Fruit fly (Drosophila melanogaster) whole organism, embryonic: Measurements from ENCODE around the gene SclA.

ENCODE experiments used
- Awh ChIP-seq: fragments of 200-800 bp; sonication (Bioruptor generic); IDR thresholded peaks from 2 replicates; pipeline ENCODE4, ENCODE4 v1.3.6; 2022; ENCODE audit warnings: missing biosample characterization, missing genetic modification characterization
- B-H1 ChIP-seq: fragments of 200-800 bp; sonication (Bioruptor generic); IDR thresholded peaks from 3 replicates; pipeline ENCODE4 v1.3.6; 2022; ENCODE audit warnings: missing biosample characterization, missing genetic modification characterization
- CG13296 ChIP-seq: fragments of 200-800 bp; sonication (Bioruptor generic); optimal IDR thresholded peaks from 3 replicates; lab custom pipeline; 2018; ENCODE audit warnings: missing biosample characterization, mild to moderate bottlenecking, missing genetic modification characterization
- CG15073 ChIP-seq: fragments of 200-800 bp; sonication (Bioruptor generic); optimal IDR thresholded peaks from 2 replicates; lab custom pipeline; 2016; ENCODE audit warnings: missing biosample characterization, missing genetic modification characterization
- CG1529 ChIP-seq: fragments of 200-800 bp; sonication (Bioruptor generic); optimal IDR thresholded peaks from 3 replicates; lab custom pipeline; 2018; ENCODE audit warnings: missing biosample characterization, missing genetic modification characterization
- CG15601 ChIP-seq: fragments of 200-800 bp; sonication (Bioruptor generic); optimal IDR thresholded peaks from 3 replicates; lab custom pipeline; 2019; ENCODE audit warnings: missing biosample characterization, mild to moderate bottlenecking, missing genetic modification characterization, moderate library complexity
- CG1602 ChIP-seq: fragments of 200-800 bp; sonication (Bioruptor generic); optimal IDR thresholded peaks from 3 replicates; lab custom pipeline; 2016; ENCODE audit warnings: missing biosample characterization, missing genetic modification characterization
- CG2199 ChIP-seq: fragments of 200-800 bp; sonication (Bioruptor generic); IDR thresholded peaks from 3 replicates; pipeline ENCODE4 v1.3.6; 2022; ENCODE audit warnings: missing biosample characterization, missing genetic modification characterization
- CG2678 ChIP-seq: fragments of 200-800 bp; sonication (Bioruptor generic); optimal IDR thresholded peaks from 3 replicates; lab custom pipeline; 2019; ENCODE audit warnings: missing biosample characterization, mild to moderate bottlenecking, missing genetic modification characterization, moderate library complexity
- CG3163 ChIP-seq: fragments of 200-800 bp; sonication (Bioruptor generic); optimal IDR thresholded peaks from 3 replicates; lab custom pipeline; 2016; ENCODE audit warnings: missing biosample characterization, missing genetic modification characterization
- CG3281 ChIP-seq: fragments of 200-800 bp; sonication (Bioruptor generic); optimal IDR thresholded peaks from 3 replicates; lab custom pipeline; 2017; ENCODE audit warnings: missing biosample characterization, mild to moderate bottlenecking, missing genetic modification characterization
- CG34376 ChIP-seq: fragments of 200-800 bp; sonication (Bioruptor generic); optimal IDR thresholded peaks from 2 replicates; lab custom pipeline; 2018; ENCODE audit warnings: missing biosample characterization, mild to moderate bottlenecking, missing genetic modification characterization
- CG4820 ChIP-seq: fragments of 200-800 bp; sonication (Bioruptor generic); optimal IDR thresholded peaks from 3 replicates; lab custom pipeline; 2016; ENCODE audit warnings: missing biosample characterization, missing genetic modification characterization
- CG6254 ChIP-seq: fragments of 200-800 bp; sonication (Bioruptor generic); optimal IDR thresholded peaks from 3 replicates; lab custom pipeline; 2017; ENCODE audit warnings: mild to moderate bottlenecking, missing biosample characterization, missing genetic modification reagents, missing genetic modification characterization
- CG8924 ChIP-seq: fragments of 200-800 bp; optimal IDR thresholded peaks from 3 replicates; lab custom pipeline; 2019; ENCODE audit warnings: missing biosample characterization, mild to moderate bottlenecking, missing genetic modification characterization, moderate library complexity
- CG9876 ChIP-seq: fragments of 200-800 bp; sonication (Bioruptor generic); optimal IDR thresholded peaks from 2 replicates; lab custom pipeline; 2016; ENCODE audit warnings: missing biosample characterization, missing genetic modification characterization
- Deaf1 ChIP-seq: fragments of 200-800 bp; optimal IDR thresholded peaks from 3 replicates; lab custom pipeline; 2019; ENCODE audit warnings: missing biosample characterization, mild to moderate bottlenecking, missing genetic modification characterization, moderate library complexity
- Dip2 ChIP-seq: fragments of 200-800 bp; sonication (Bioruptor generic); IDR thresholded peaks from 2 replicates; pipeline ENCODE4 v1.3.6; 2022; ENCODE audit warnings: missing biosample characterization, missing genetic modification characterization
- Doc2 ChIP-seq: fragments of 200-800 bp; sonication (Bioruptor generic); IDR thresholded peaks from 2 replicates; pipeline ENCODE4 v1.3.6; 2022; ENCODE audit warnings: missing biosample characterization, missing genetic modification characterization
- H2.0 ChIP-seq: fragments of 200-800 bp; sonication (Bioruptor generic); IDR thresholded peaks from 2 replicates; pipeline ENCODE4 v1.3.6; 2022; ENCODE audit warnings: missing biosample characterization, missing genetic modification characterization
- HHEX ChIP-seq: fragments of 200-800 bp; sonication (Bioruptor generic); optimal IDR thresholded peaks from 3 replicates; lab custom pipeline; 2017; ENCODE audit warnings: missing biosample characterization, mild to moderate bottlenecking, missing genetic modification characterization, missing genetic modification reagents
- MTF-1 ChIP-seq: fragments of 200-800 bp; sonication (Bioruptor generic); optimal IDR thresholded peaks from 2 replicates; lab custom pipeline; 2018; ENCODE audit warnings: missing biosample characterization, mild to moderate bottlenecking, missing genetic modification characterization, borderline replicate concordance
- Max ChIP-seq: fragments of 200-800 bp; sonication (Bioruptor generic); optimal IDR thresholded peaks from 2 replicates; lab custom pipeline; 2016; ENCODE audit warnings: missing biosample characterization, mild to moderate bottlenecking, missing genetic modification characterization
- Nf-YA ChIP-seq: fragments of 200-800 bp; sonication (Bioruptor generic); IDR thresholded peaks from 2 replicates; pipeline ENCODE4 v1.3.6; 2022; ENCODE audit warnings: missing biosample characterization, missing genetic modification characterization
- NfI ChIP-seq: fragments of 200-800 bp; sonication (Bioruptor generic); optimal IDR thresholded peaks from 3 replicates; lab custom pipeline; 2018; ENCODE audit warnings: missing biosample characterization, mild to moderate bottlenecking, missing genetic modification characterization, moderate library complexity
- Scr ChIP-seq: fragments of 200-800 bp; sonication (Bioruptor generic); IDR thresholded peaks from 2 replicates; pipeline ENCODE4 v1.3.6; 2022; ENCODE audit warnings: missing biosample characterization, missing genetic modification characterization; ENCODE audit not compliant: partially characterized antibody
- Sox102F ChIP-seq: fragments of 200-800 bp; sonication (Bioruptor generic); optimal IDR thresholded peaks from 2 replicates; lab custom pipeline; 2018; ENCODE audit warnings: missing biosample characterization, mild to moderate bottlenecking, missing genetic modification characterization, moderate library complexity
- Stat92E ChIP-seq, 3 experiments: fragments of >200 bp in 2 of 3; fragments of 200-800 bp in 1 of 3; sonication (Bioruptor generic) in 1 of 3; optimal IDR thresholded peaks; 2 replicates each; lab custom pipeline; 2017 to 2019; ENCODE audit warnings: missing biosample characterization in 3 of 3, missing genetic modification characterization in 3 of 3, mild to moderate bottlenecking in 1 of 3, moderate library complexity in 1 of 3
- Trl ChIP-seq, 3 experiments: fragments of >200 bp in 2 of 3; fragments of 200-800 bp in 1 of 3; sonication (Bioruptor generic) in 1 of 3; optimal IDR thresholded peaks; 2 replicates in 1 of 3; 3 replicates in 2 of 3; lab custom pipeline; 2016 to 2017; ENCODE audit warnings: missing biosample characterization in 1 of 3, missing genetic modification characterization in 1 of 3
- cas ChIP-seq: fragments of 200-800 bp; sonication (Bioruptor generic); IDR thresholded peaks from 2 replicates; pipeline ENCODE4 v1.3.6; 2022; ENCODE audit warnings: missing biosample characterization, missing genetic modification characterization
- chinmo ChIP-seq: fragments of 200-800 bp; sonication (Bioruptor generic); IDR thresholded peaks from 4 replicates; pipeline ENCODE4 v1.3.6; 2022; ENCODE audit warnings: missing biosample characterization, missing genetic modification characterization; ENCODE audit not compliant: partially characterized antibody
- cwo ChIP-seq: fragments of 200-800 bp; sonication (Bioruptor generic); optimal IDR thresholded peaks from 3 replicates; lab custom pipeline; 2017; ENCODE audit warnings: missing biosample characterization, missing genetic modification characterization, mild to moderate bottlenecking, moderate library complexity, missing genetic modification reagents
- exex ChIP-seq: fragments of 200-800 bp; sonication (Bioruptor generic); optimal IDR thresholded peaks from 4 replicates; lab custom pipeline; 2018; ENCODE audit warnings: missing biosample characterization, mild to moderate bottlenecking, missing genetic modification characterization, moderate library complexity
- fd96Cb ChIP-seq: fragments of 200-800 bp; sonication (Bioruptor generic); optimal IDR thresholded peaks from 2 replicates; lab custom pipeline; 2018; ENCODE audit warnings: missing biosample characterization, mild to moderate bottlenecking, missing genetic modification characterization, moderate library complexity
- fu2 ChIP-seq: fragments of 200-800 bp; sonication (Bioruptor generic); optimal IDR thresholded peaks from 2 replicates; lab custom pipeline; 2016; ENCODE audit warnings: missing biosample characterization, missing genetic modification characterization
- gem ChIP-seq: fragments of 200-800 bp; sonication (Bioruptor generic); optimal IDR thresholded peaks from 2 replicates; lab custom pipeline; 2019; ENCODE audit warnings: missing biosample characterization, mild to moderate bottlenecking, missing genetic modification characterization, moderate library complexity
- grn ChIP-seq: fragments of 200-800 bp; sonication (Bioruptor generic); optimal IDR thresholded peaks from 3 replicates; lab custom pipeline; 2017; ENCODE audit warnings: missing biosample characterization, missing genetic modification characterization
- gsb-n ChIP-seq: fragments of 200-800 bp; sonication (Bioruptor generic); optimal IDR thresholded peaks from 3 replicates; lab custom pipeline; 2018; ENCODE audit warnings: missing biosample characterization, mild to moderate bottlenecking, missing genetic modification characterization
- lab ChIP-seq: fragments of 200-800 bp; sonication (Bioruptor generic); optimal IDR thresholded peaks from 3 replicates; lab custom pipeline; 2017; ENCODE audit warnings: missing biosample characterization, missing genetic modification characterization, mild to moderate bottlenecking, moderate library complexity, missing genetic modification reagents
- mirr ChIP-seq: fragments of 200-800 bp; sonication (Bioruptor generic); optimal IDR thresholded peaks from 3 replicates; lab custom pipeline; 2018; ENCODE audit warnings: missing biosample characterization, mild to moderate bottlenecking, missing genetic modification characterization
- onecut ChIP-seq: fragments of 200-800 bp; sonication (Bioruptor generic); IDR thresholded peaks from 2 replicates; pipeline ENCODE4 v1.3.6; 2022; ENCODE audit warnings: missing biosample characterization, missing genetic modification characterization
- phol ChIP-seq: fragments of 200-800 bp; sonication (Bioruptor generic); optimal IDR thresholded peaks from 3 replicates; lab custom pipeline; 2018; ENCODE audit warnings: missing biosample characterization, mild to moderate bottlenecking, missing genetic modification characterization, moderate library complexity
- psq ChIP-seq: fragments of 200-800 bp; sonication (Bioruptor generic); optimal IDR thresholded peaks from 2 replicates; lab custom pipeline; 2017; ENCODE audit warnings: missing biosample characterization, missing genetic modification characterization
- salm ChIP-seq: fragments of 200-800 bp; sonication (Bioruptor generic); optimal IDR thresholded peaks from 2 replicates; lab custom pipeline; 2018; ENCODE audit warnings: missing biosample characterization, mild to moderate bottlenecking, missing genetic modification characterization
- sens ChIP-seq: fragments of 200-800 bp; sonication (Bioruptor generic); peaks from one replicate; lab custom pipeline; 2016; ENCODE audit warnings: missing biosample characterization, missing genetic modification characterization
- sqz ChIP-seq: fragments of 200-800 bp; sonication (Bioruptor generic); optimal IDR thresholded peaks from 3 replicates; lab custom pipeline; 2018; ENCODE audit warnings: missing biosample characterization, mild to moderate bottlenecking, missing genetic modification characterization
- unc-4 ChIP-seq: fragments of 200-800 bp; sonication (Bioruptor generic); IDR thresholded peaks from 2 replicates; pipeline ENCODE4 v1.3.6; 2022; ENCODE audit warnings: missing biosample characterization, missing genetic modification characterization; ENCODE audit not compliant: partially characterized antibody

The SclA gene

DNA sequence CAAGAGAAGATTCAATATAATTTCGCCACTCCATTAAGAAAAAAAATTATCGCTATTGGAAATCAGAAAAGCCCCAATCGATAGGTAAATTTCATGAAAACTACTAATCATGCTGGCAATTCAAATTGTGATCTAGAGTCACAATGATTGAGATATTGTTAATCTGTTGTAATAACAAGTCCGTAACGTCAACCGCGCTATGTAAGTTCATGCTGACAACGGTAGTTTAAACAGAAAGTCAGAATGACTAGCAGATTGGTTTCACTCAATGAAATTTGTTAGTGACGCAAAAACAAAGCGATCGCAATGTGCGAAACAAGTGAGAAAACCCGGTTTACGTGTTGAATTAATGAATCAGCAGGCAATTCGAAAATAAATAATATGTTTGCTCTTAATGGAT, 19.4 kb downstream of the SclA start:
- TF ChIP-seq unc-4 (GFP tag; lab: Robert Waterston, UW) (no peak), fd96Cb (no peak), CG8924 (no peak), gsb-n (tag; lab: Kevin White, UChicago) (no peak), HHEX (GFP tag; lab: Kevin White, UChicago) (no peak), Max (GFP tag; lab: Kevin White, UChicago) (no peak), chinmo (GFP tag; lab: Robert Waterston, UW) (no peak), CG4820 (GFP tag; lab: Kevin White, UChicago) (no peak), CG9876 (GFP tag; lab: Kevin White, UChicago) (no peak), gem (no peak), Awh (no peak), CG1602 (GFP tag; lab: Kevin White, UChicago) (no peak), psq (GFP tag; lab: Kevin White, UChicago) (no peak), cas (GFP tag; lab: Robert Waterston, UW) (no peak), Nf-YA (no peak), Dip2 (GFP tag; lab: Robert Waterston, UW) (no peak), CG1529 (GFP tag; lab: Kevin White, UChicago) (no peak), NfI (GFP tag; lab: Kevin White, UChicago) (no peak)

DNA sequence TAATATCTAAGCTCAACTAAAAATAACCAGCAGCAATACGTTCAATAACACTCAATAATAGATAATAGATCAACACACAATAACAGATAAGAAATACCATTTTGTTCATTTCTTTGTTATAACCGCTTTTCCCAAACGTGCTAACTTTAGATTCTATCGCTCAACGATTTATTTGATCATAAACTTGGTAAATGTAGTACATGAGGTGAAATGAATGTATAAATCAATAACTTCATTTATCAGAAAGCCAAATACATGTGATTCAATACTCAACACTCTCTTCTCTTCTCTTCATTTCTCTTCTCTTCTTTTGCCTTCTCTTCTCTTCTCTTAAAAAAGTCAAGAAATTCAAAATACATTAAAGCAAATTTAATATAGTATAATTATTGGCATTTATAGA, 19.9 kb downstream of the SclA start:
- TF ChIP-seq CG3281 (GFP tag; lab: Kevin White, UChicago): no peak
- TF ChIP-seq exex (tag; lab: Kevin White, UChicago): peak; percentile 70
- no peak for TF ChIP-seq phol (tag; lab: Kevin White, UChicago)
- TF ChIP-seq CG2678 (tag; lab: Kevin White, UChicago): peak; percentile 19
- peak; percentile 19 for TF ChIP-seq CG13296
- TF ChIP-seq CG6254 (GFP tag; lab: Kevin White, UChicago): peak; percentile 6
- TF ChIP-seq mirr (GFP tag; lab: Kevin White, UChicago): peak; percentile 56
- peak; percentile 85 for TF ChIP-seq grn (GFP tag; lab: Kevin White, UChicago)
- TF ChIP-seq salm: peak; percentile 45
- peak; percentile 70 for TF ChIP-seq CG34376 (GFP tag; lab: Kevin White, UChicago)
- no peak for TF ChIP-seq Doc2 (GFP tag; lab: Robert Waterston, UW)
- TF ChIP-seq onecut (GFP tag; lab: Robert Waterston, UW): peak; percentile 63; the same call in 1 of the 2 replicates
- TF ChIP-seq CG3163 (GFP tag; lab: Kevin White, UChicago): peak; percentile 75
- TF ChIP-seq CG15601 (tag; lab: Kevin White, UChicago): peak; percentile 37
- TF ChIP-seq sqz (GFP tag; lab: Kevin White, UChicago): peak; percentile 9
- peak; percentile 42 for TF ChIP-seq cwo (GFP tag; lab: Kevin White, UChicago)
- TF ChIP-seq B-H1 (GFP tag; lab: Robert Waterston, UW): no peak
- TF ChIP-seq fu2 (GFP tag; lab: Kevin White, UChicago): no peak
- peak; percentile 72 to 90 for TF ChIP-seq Trl (optimal IDR thresholded peaks at IDR 0.05; lab: Kevin White, UChicago)
- no peak for TF ChIP-seq Trl (GFP tag; optimal IDR thresholded peaks at IDR 0.05; lab: Kevin White, UChicago)

DNA sequence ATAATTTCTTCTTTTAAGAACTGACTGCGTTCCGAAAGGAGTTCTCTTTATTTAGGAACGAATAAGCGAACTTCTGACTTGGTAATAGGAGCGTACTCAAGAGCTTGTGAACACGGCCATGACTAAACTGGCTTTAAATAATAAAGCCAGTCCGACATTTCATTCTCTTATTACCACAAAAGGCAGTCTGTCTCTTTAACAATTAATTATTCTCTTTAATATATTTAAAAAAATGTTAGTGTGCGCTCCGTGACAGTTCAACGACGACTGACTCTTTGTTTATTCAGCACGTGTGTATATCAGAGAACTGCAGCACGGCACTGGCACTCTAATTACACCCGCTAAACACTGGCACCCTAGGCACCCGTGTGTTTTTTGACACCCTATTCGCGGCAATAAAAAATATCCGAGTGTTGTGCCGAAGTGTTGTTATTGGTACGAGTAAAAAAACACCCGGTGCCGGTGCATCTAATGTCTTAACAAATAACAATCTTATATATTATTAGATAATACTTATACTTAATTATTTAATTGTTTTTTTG, 20.8 kb downstream of the SclA start, which contains the start of gene CG31809:
CG31809 (minus strand) TSS at position 249 of the 542 bp plus-strand sequence.
- TF ChIP-seq Deaf1 (peak; percentile 62), sens (peak; percentile 5), CG15073 (GFP tag; lab: Kevin White, UChicago) (no peak), chinmo (GFP tag; lab: Robert Waterston, UW) (0 out of 4 replicates have a peak, but pooled peaks have one; percentile 62), MTF-1 (GFP tag; lab: Kevin White, UChicago) (peak; percentile 13), CG2199 (GFP tag; lab: Robert Waterston, UW) (peak; percentile 66; the same call in 2 of the 3 replicates), H2.0 (no peak), Sox102F (GFP tag; lab: Kevin White, UChicago) (peak; percentile 4), cwo (GFP tag; lab: Kevin White, UChicago) (peak; percentile 67), Stat92E (GFP tag; optimal IDR thresholded peaks at IDR 0.05; lab: Kevin White, UChicago) (no peak), lab (GFP tag; lab: Kevin White, UChicago) (peak; percentile 7), Trl (optimal IDR thresholded peaks at IDR 0.05; lab: Kevin White, UChicago) (peak in 1 of 2 experiments; percentile 41), Trl (GFP tag; optimal IDR thresholded peaks at IDR 0.05; lab: Kevin White, UChicago) (no peak), CG34376 (GFP tag; lab: Kevin White, UChicago) (no peak), Scr (GFP tag; lab: Robert Waterston, UW) (no peak)
